Worm (Caenorhabditis elegans) whole organism, L4/young adult: ENCODE data around the gene str-35.

Experiments
- W03F9.2 ChIP-seq: fragments of 150-350 bp; optimal IDR thresholded peaks from 2 replicates; lab custom pipeline; 2014; ENCODE audit warnings: missing biosample characterization, missing genetic modification characterization
- dao-5 ChIP-seq: sonication (generic microtip); optimal IDR thresholded peaks from 2 replicates; lab custom pipeline; 2016; ENCODE audit warnings: missing genotype, missing genetic modification characterization, moderate library complexity, missing compliant biosample characterization
- him-1 ChIP-seq: sonication (generic microtip); optimal IDR thresholded peaks from 2 replicates; lab custom pipeline; 2016; ENCODE audit warnings: missing genotype, missing genetic modification reagents, missing genetic modification characterization, missing compliant biosample characterization

The str-35 gene

ce11 chrV:4524327-4524726, 49.7 kb downstream of the str-35 start:
- TF ChIP-seq dao-5, result no peak
- TF ChIP-seq him-1 (tag; lab: Kevin White, UChicago), result no peak
- no peak for TF ChIP-seq W03F9.2 (tag; lab: Kevin White, UChicago)

ce11 chrV:4525106-4525505, 50.5 kb downstream of the str-35 start:
- TF ChIP-seq dao-5 (no peak), him-1 (tag; lab: Kevin White, UChicago) (no peak), W03F9.2 (tag; lab: Kevin White, UChicago) (no peak)

ce11 chrV:4525512-4525911, 50.9 kb downstream of the str-35 start:
- no peak for TF ChIP-seq him-1 (tag; lab: Kevin White, UChicago)
- no peak for TF ChIP-seq W03F9.2 (tag; lab: Kevin White, UChicago)
- TF ChIP-seq dao-5, result no peak
